Worm (Caenorhabditis elegans) whole organism, L4 larva: ENCODE results near the gene K07H8.11.

Source experiments
- D1046.2 ChIP-seq: fragments of 200-800 bp; sonication (Bioruptor generic); IDR thresholded peaks from 2 replicates; pipeline ENCODE4 v1.3.6; 2022; ENCODE audit warnings: missing genetic modification characterization, missing compliant biosample characterization
- F10B5.3 ChIP-seq: sonication (generic microtip); optimal IDR thresholded peaks from 2 replicates; lab custom pipeline; 2016; ENCODE audit warnings: mild to moderate bottlenecking, missing genetic modification characterization, missing compliant biosample characterization
- R02D3.7 ChIP-seq: fragments of 150-350 bp; sonication (generic microtip); optimal IDR thresholded peaks from 3 replicates; lab custom pipeline; 2014; ENCODE audit warnings: missing biosample characterization, missing genetic modification characterization
- T20F7.1 ChIP-seq: fragments of 200-800 bp; sonication (Bioruptor generic); optimal IDR thresholded peaks from 2 replicates; lab custom pipeline; 2018; ENCODE audit warnings: mild to moderate bottlenecking, missing genetic modification characterization, missing compliant biosample characterization
- Y105C5A.15 ChIP-seq: fragments of 200-800 bp; sonication (Bioruptor generic); IDR thresholded peaks from 2 replicates; pipeline ENCODE4 v1.3.6; 2022; ENCODE audit warnings: missing genetic modification characterization, missing compliant biosample characterization
- Y48G9A.11 ChIP-seq: fragments of 200-800 bp; sonication (Bioruptor generic); IDR thresholded peaks from 2 replicates; pipeline ENCODE4 v1.3.6; 2022; ENCODE audit warnings: missing genetic modification reagents, missing genetic modification characterization, missing compliant biosample characterization
- Y5F2A.4 ChIP-seq: fragments of 200-800 bp; sonication (Bioruptor generic); optimal IDR thresholded peaks from 2 replicates; lab custom pipeline; 2018; ENCODE audit warnings: mild to moderate bottlenecking, missing genetic modification characterization, missing compliant biosample characterization
- aly-2 ChIP-seq: sonication (generic microtip); optimal IDR thresholded peaks from 2 replicates; lab custom pipeline; 2018; ENCODE audit warnings: missing biosample characterization, missing genetic modification characterization
- ceh-20 ChIP-seq: fragments of 200-800 bp; sonication (Bioruptor generic); IDR thresholded peaks from 2 replicates; pipeline ENCODE4 v1.3.6; 2022; ENCODE audit warnings: missing genetic modification reagents, missing genetic modification characterization, missing compliant biosample characterization
- ceh-28 ChIP-seq: fragments of 150-350 bp; optimal IDR thresholded peaks from 2 replicates; lab custom pipeline; 2014; ENCODE audit warnings: missing biosample characterization, missing genetic modification reagents, missing genetic modification characterization
- ceh-44 ChIP-seq: fragments of 200-800 bp; sonication (Bioruptor generic); IDR thresholded peaks from 2 replicates; pipeline ENCODE4 v1.3.6; 2022; ENCODE audit warnings: missing genetic modification reagents, missing genetic modification characterization, missing compliant biosample characterization
- ceh-82 ChIP-seq: sonication (generic microtip); optimal IDR thresholded peaks from 2 replicates; lab custom pipeline; 2017; ENCODE audit warnings: missing biosample characterization, missing genetic modification characterization
- ces-1 ChIP-seq: fragments of 150-350 bp; sonication (generic microtip); optimal IDR thresholded peaks from 4 replicates; lab custom pipeline; 2014; ENCODE audit warnings: missing biosample characterization, missing genetic modification reagents, missing genetic modification characterization
- cey-2 ChIP-seq: sonication (generic microtip); optimal IDR thresholded peaks from 3 replicates; lab custom pipeline; 2017; ENCODE audit warnings: missing genetic modification characterization, mild to moderate bottlenecking, missing compliant biosample characterization, antibody characterized with exemption, borderline replicate concordance; ENCODE audit not compliant: insufficient read depth
- daf-16 ChIP-seq, 3 experiments: sonication (generic microtip); optimal IDR thresholded peaks; 2 replicates each; lab custom pipeline; 2016 to 2017; ENCODE audit warnings: missing genetic modification characterization in 3 of 3, missing genetic modification reagents in 3 of 3, mild to moderate bottlenecking in 2 of 3, missing compliant biosample characterization in 2 of 3, missing biosample characterization in 1 of 3, moderate library complexity in 1 of 3
- daf-19 ChIP-seq: fragments of 200-800 bp; sonication (Bioruptor generic); conservative IDR thresholded peaks from 2 replicates; pipeline ENCODE4 v1.3.6; 2022; ENCODE audit warnings: missing genetic modification characterization, missing compliant biosample characterization
- dmd-6 ChIP-seq: fragments of 200-800 bp; sonication (Bioruptor generic); IDR thresholded peaks from 2 replicates; pipeline ENCODE4 v1.3.6; 2022; ENCODE audit warnings: missing genetic modification reagents, missing genetic modification characterization, missing compliant biosample characterization
- dmd-8 ChIP-seq: fragments of 200-800 bp; sonication (Bioruptor generic); IDR thresholded peaks from 2 replicates; pipeline ENCODE4 v1.3.6; 2022; ENCODE audit warnings: missing genetic modification characterization, missing compliant biosample characterization
- dmd-9 ChIP-seq: fragments of 200-800 bp; sonication (Bioruptor generic); IDR thresholded peaks from 2 replicates; pipeline ENCODE4 v1.3.6; 2022; ENCODE audit warnings: missing genetic modification reagents, missing genetic modification characterization, missing compliant biosample characterization
- dpl-1 ChIP-seq: fragments of 150-350 bp; optimal IDR thresholded peaks from 2 replicates; lab custom pipeline; 2014; ENCODE audit warnings: missing biosample characterization, missing genetic modification reagents, missing genetic modification characterization
- dve-1 ChIP-seq: sonication (generic microtip); optimal IDR thresholded peaks from 2 replicates; lab custom pipeline; 2017; ENCODE audit warnings: antibody characterized with exemption, mild to moderate bottlenecking, missing genetic modification characterization, missing compliant biosample characterization; ENCODE audit not compliant: insufficient read depth
- fkh-10 ChIP-seq: fragments of 150-350 bp; optimal IDR thresholded peaks from 2 replicates; lab custom pipeline; 2014; ENCODE audit warnings: missing biosample characterization, missing genetic modification reagents, missing genetic modification characterization
- hif-1 ChIP-seq, 2 experiments: sonication (generic microtip); optimal IDR thresholded peaks; 2 replicates each; lab custom pipeline; 2016 to 2017; ENCODE audit warnings: missing compliant biosample characterization in 2 of 2, missing genetic modification characterization in 2 of 2, missing genetic modification reagents in 2 of 2, missing genotype in 2 of 2, mild to moderate bottlenecking in 1 of 2
- hlh-11 ChIP-seq: fragments of 200-800 bp; sonication (Bioruptor generic); optimal IDR thresholded peaks from 2 replicates; lab custom pipeline; 2018; ENCODE audit warnings: mild to moderate bottlenecking, missing genetic modification characterization, missing compliant biosample characterization
- hlh-30 ChIP-seq: sonication (generic microtip); optimal IDR thresholded peaks from 2 replicates; lab custom pipeline; 2017; ENCODE audit warnings: antibody characterized with exemption, mild to moderate bottlenecking, missing genetic modification characterization, missing compliant biosample characterization; ENCODE audit not compliant: insufficient read depth
- hmg-1.1 ChIP-seq: fragments of 200-800 bp; sonication (Bioruptor generic); IDR thresholded peaks from 2 replicates; pipeline ENCODE4 v1.3.6; 2022; ENCODE audit warnings: missing genetic modification reagents, missing genetic modification characterization, missing compliant biosample characterization
- lin-13 ChIP-seq: fragments of 150-350 bp; optimal IDR thresholded peaks from 2 replicates; lab custom pipeline; 2014; ENCODE audit warnings: missing biosample characterization, missing genetic modification reagents, missing genetic modification characterization
- lin-38 ChIP-seq: fragments of 200-800 bp; sonication (Bioruptor generic); IDR thresholded peaks from 2 replicates; pipeline ENCODE4 v1.3.6; 2022; ENCODE audit warnings: missing genetic modification reagents, missing genetic modification characterization, missing compliant biosample characterization
- lsy-2 ChIP-seq, 2 experiments: fragments of 150-350 bp in 1 of 2; sonication (generic microtip) in 1 of 2; optimal IDR thresholded peaks; 2 replicates each; lab custom pipeline; 2014 to 2017; ENCODE audit warnings: missing biosample characterization in 2 of 2, missing genetic modification characterization in 2 of 2
- mdl-1 ChIP-seq, 2 experiments: fragments of 150-350 bp in 1 of 2; sonication (generic microtip) in 1 of 2; optimal IDR thresholded peaks; 2 replicates each; lab custom pipeline; 2014 to 2017; ENCODE audit warnings: missing biosample characterization in 2 of 2, missing genetic modification characterization in 2 of 2
- mes-2 ChIP-seq: sonication (generic microtip); optimal IDR thresholded peaks from 2 replicates; lab custom pipeline; 2016; ENCODE audit warnings: missing genotype, mild to moderate bottlenecking, missing genetic modification characterization, missing compliant biosample characterization; ENCODE audit not compliant: poor library complexity, severe bottlenecking
- mxl-2 ChIP-seq: fragments of 200-800 bp; sonication (Bioruptor generic); conservative IDR thresholded peaks from 2 replicates; pipeline ENCODE4 v1.3.6; 2022; ENCODE audit warnings: missing genetic modification reagents, missing genetic modification characterization, missing compliant biosample characterization
- nhr-111 ChIP-seq: fragments of 200-800 bp; sonication (Bioruptor generic); optimal IDR thresholded peaks from 2 replicates; lab custom pipeline; 2018; ENCODE audit warnings: mild to moderate bottlenecking, missing genetic modification characterization, missing compliant biosample characterization
- nhr-28 ChIP-seq: fragments of 150-350 bp; optimal IDR thresholded peaks from 2 replicates; lab custom pipeline; 2014; ENCODE audit warnings: missing biosample characterization, missing genetic modification characterization
- nhr-41 ChIP-seq: fragments of 200-800 bp; sonication (Bioruptor generic); IDR thresholded peaks from 2 replicates; pipeline ENCODE4 v1.3.6; 2022; ENCODE audit warnings: missing genetic modification reagents, missing genetic modification characterization, missing compliant biosample characterization
- nhr-42 ChIP-seq: fragments of 200-800 bp; sonication (Bioruptor generic); IDR thresholded peaks from 2 replicates; pipeline ENCODE4 v1.3.6; 2022; ENCODE audit warnings: missing genetic modification characterization, missing compliant biosample characterization
- nhr-6 ChIP-seq: fragments of 150-350 bp; optimal IDR thresholded peaks from 2 replicates; lab custom pipeline; 2014; ENCODE audit warnings: missing biosample characterization, missing genetic modification characterization
- nhr-76 ChIP-seq: fragments of 150-350 bp; optimal IDR thresholded peaks from 2 replicates; lab custom pipeline; 2014; ENCODE audit warnings: missing biosample characterization, missing genetic modification characterization
- php-3 ChIP-seq: fragments of 200-800 bp; sonication (Bioruptor generic); IDR thresholded peaks from 2 replicates; pipeline ENCODE4 v1.3.6; 2022; ENCODE audit warnings: missing genetic modification reagents, missing genetic modification characterization, missing compliant biosample characterization
- saeg-2 ChIP-seq: fragments of 200-800 bp; sonication (Bioruptor generic); IDR thresholded peaks from 2 replicates; pipeline ENCODE4 v1.3.6; 2022; ENCODE audit warnings: missing genetic modification reagents, missing genetic modification characterization, missing compliant biosample characterization
- sdz-12 ChIP-seq: fragments of 200-800 bp; sonication (Bioruptor generic); optimal IDR thresholded peaks from 2 replicates; lab custom pipeline; 2018; ENCODE audit warnings: mild to moderate bottlenecking, missing genetic modification characterization, missing compliant biosample characterization
- tag-97 ChIP-seq: fragments of 200-800 bp; sonication (Bioruptor generic); IDR thresholded peaks from 2 replicates; pipeline ENCODE4 v1.3.6; 2022; ENCODE audit warnings: missing genetic modification characterization, missing compliant biosample characterization
- zfp-2 ChIP-seq: sonication (generic microtip); optimal IDR thresholded peaks from 2 replicates; lab custom pipeline; 2016; ENCODE audit warnings: mild to moderate bottlenecking, missing genetic modification characterization, missing compliant biosample characterization

The K07H8.11 gene

DNA sequence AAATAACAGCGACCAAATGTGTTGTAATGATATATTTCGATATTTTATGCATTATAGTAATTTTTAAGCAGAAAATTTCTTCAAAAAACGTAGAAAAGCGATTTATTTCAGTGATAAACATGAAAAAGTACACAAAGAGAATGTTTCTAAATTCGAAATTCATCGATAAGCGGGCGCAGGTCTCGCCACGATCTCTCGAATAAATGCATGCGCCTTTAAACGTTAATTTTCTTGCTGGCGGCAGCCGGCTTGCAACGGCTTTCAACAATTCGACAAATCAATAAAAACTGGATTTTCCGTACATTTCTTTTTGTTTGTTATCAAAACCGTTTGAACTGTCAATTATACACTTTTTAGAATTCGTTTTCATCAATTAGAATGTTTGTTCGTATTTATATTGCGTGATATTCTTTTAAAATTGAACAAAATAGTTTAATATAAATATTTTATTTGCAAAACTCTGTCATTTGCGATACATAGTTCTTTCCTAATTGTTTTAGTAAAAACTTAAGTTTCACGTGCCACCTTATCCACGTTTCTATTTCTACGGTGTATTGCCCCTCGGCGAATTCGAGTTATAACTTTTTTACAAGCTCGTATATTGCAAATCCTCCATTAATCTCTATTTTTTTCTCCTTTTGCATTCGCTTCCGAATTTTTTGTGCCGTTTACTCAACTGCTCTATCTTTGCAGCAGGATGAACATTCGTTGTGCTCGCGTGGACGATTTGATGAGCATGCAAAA, 14.6 kb upstream of the K07H8.11 start, which contains the start of gene daf-31 (continued):
- TF ChIP-seq lin-13 (GFP tag; lab: Kevin White, UChicago) (peak; percentile 24), lin-38 (GFP tag; lab: Robert Waterston, UW) (peak; percentile 50), nhr-41 (GFP tag; lab: Robert Waterston, UW) (no peak), dmd-8 (GFP tag; lab: Robert Waterston, UW) (no peak), hlh-30 (tag; lab: Kevin White, UChicago) (peak; percentile 23), D1046.2 (GFP tag; lab: Robert Waterston, UW) (no peak), aly-2 (tag; lab: Kevin White, UChicago) (no peak), sdz-12 (GFP tag; lab: Kevin White, UChicago) (no peak), Y5F2A.4 (GFP tag; lab: Kevin White, UChicago) (no peak), nhr-6 (tag; lab: Kevin White, UChicago) (peak; percentile 56), dpl-1 (peak; percentile 57), dmd-6 (GFP tag; lab: Robert Waterston, UW) (no peak; the same call in 1 of the 2 replicates), fkh-10 (GFP tag; lab: Kevin White, UChicago) (no peak), mdl-1 (tag; optimal IDR thresholded peaks at IDR 0.05; lab: Kevin White, UChicago) (peak in 1 of 2 experiments; percentile 17), nhr-42 (GFP tag; lab: Robert Waterston, UW) (no peak), ceh-82 (tag; lab: Kevin White, UChicago) (no peak), F10B5.3 (tag; lab: Kevin White, UChicago) (no peak), php-3 (GFP tag; lab: Robert Waterston, UW) (no peak), hif-1 (tag; optimal IDR thresholded peaks at IDR 0.05; lab: Kevin White, UChicago) (no peak), daf-16 (GFP tag; optimal IDR thresholded peaks at IDR 0.05; lab: Kevin White, UChicago) (no peak), daf-16 (tag; optimal IDR thresholded peaks at IDR 0.05; lab: Kevin White, UChicago) (peak; percentile 50), ces-1 (GFP tag; lab: Kevin White, UChicago) (no peak), mxl-2 (GFP tag; lab: Robert Waterston, UW) (no peak), nhr-76 (tag; lab: Kevin White, UChicago) (no peak), hlh-11 (peak; percentile 0), saeg-2 (no peak), Y105C5A.15 (GFP tag; lab: Robert Waterston, UW) (no peak), nhr-28 (tag; lab: Kevin White, UChicago) (peak; percentile 3), T20F7.1 (GFP tag; lab: Kevin White, UChicago) (peak; percentile 26), nhr-111 (GFP tag; lab: Kevin White, UChicago) (no peak), Y48G9A.11 (GFP tag; lab: Robert Waterston, UW) (no peak), mes-2 (tag; lab: Kevin White, UChicago) (peak; percentile 77), dmd-9 (GFP tag; lab: Robert Waterston, UW) (no peak), lsy-2 (tag; optimal IDR thresholded peaks at IDR 0.05; lab: Kevin White, UChicago) (peak in 1 of 2 experiments; percentile 75), ceh-20 (GFP tag; lab: Robert Waterston, UW) (no peak), hmg-1.1 (GFP tag; lab: Robert Waterston, UW) (no peak), ceh-28 (peak; percentile 4), cey-2 (tag; lab: Kevin White, UChicago) (no peak), daf-19 (no peak), dve-1 (tag; lab: Kevin White, UChicago) (peak; percentile 36)

DNA sequence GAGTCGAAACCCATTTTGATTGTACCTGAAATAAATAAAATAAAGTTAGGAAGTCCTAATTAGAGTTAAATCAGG, 14.2 kb upstream of the K07H8.11 start, which contains the start of gene nucl-1:
TSS of gene nucl-1 (minus strand) at position 26 of the 75 bp plus-strand sequence.
- TF ChIP-seq zfp-2 (tag; lab: Kevin White, UChicago): no peak
- no peak for TF ChIP-seq ceh-44 (GFP tag; lab: Robert Waterston, UW)
- no peak for TF ChIP-seq R02D3.7 (tag; lab: Kevin White, UChicago)
- TF ChIP-seq tag-97: no peak
- no peak for TF ChIP-seq F10B5.3 (tag; lab: Kevin White, UChicago)
- no peak for TF ChIP-seq aly-2 (tag; lab: Kevin White, UChicago)
